Worm (Caenorhabditis elegans) whole organism, young adult: ENCODE data around the gene srw-19.

Experiments
- dpl-1 ChIP-seq: fragments of 150-350 bp; optimal IDR thresholded peaks from 2 replicates; lab custom pipeline; 2014; ENCODE audit warnings: missing biosample characterization, missing genetic modification reagents, missing genetic modification characterization
- nfya-1 ChIP-seq: sonication (generic microtip); optimal IDR thresholded peaks from 2 replicates; lab custom pipeline; 2017; ENCODE audit warnings: antibody characterized with exemption, missing compliant biosample characterization, missing genetic modification characterization, borderline replicate concordance; ENCODE audit not compliant: insufficient read depth
- rpc-1 ChIP-seq, 2 experiments: fragments of 150-350 bp in 1 of 2; sonication (generic microtip) in 1 of 2; optimal IDR thresholded peaks; 2 replicates each; lab custom pipeline; 2014 to 2018; ENCODE audit warnings: missing biosample characterization in 1 of 2, missing genetic modification characterization in 1 of 2, missing genetic modification reagents in 1 of 2, missing genotype in 1 of 2

- TF ChIP-seq dpl-1 (GFP tag; lab: Kevin White, UChicago) (no peak), nfya-1 (tag; lab: Kevin White, UChicago) (no peak), rpc-1 (optimal IDR thresholded peaks at IDR 0.05; lab: Kevin White, UChicago) (no peak), rpc-1 (tag; optimal IDR thresholded peaks at IDR 0.05; lab: Kevin White, UChicago) (no peak)
Observed at ce11 chrV:15232200-15232599, 49.0 kb downstream of the srw-19 start, which contains the start of gene srw-13.
